Worm (Caenorhabditis elegans) whole organism, L3 larva: ENCODE data around the gene flp-9.

Experiments used
- nfya-1 ChIP-seq: sonication (generic microtip); optimal IDR thresholded peaks from 2 replicates; lab custom pipeline; 2017; ENCODE audit warnings: missing genetic modification characterization, mild to moderate bottlenecking, missing compliant biosample characterization, antibody characterized with exemption, moderate library complexity; ENCODE audit not compliant: insufficient read depth
- nhr-76 ChIP-seq: fragments of 150-350 bp; sonication (generic microtip); optimal IDR thresholded peaks from 5 replicates; lab custom pipeline; 2014; ENCODE audit warnings: missing biosample characterization, missing genetic modification characterization

DNA sequence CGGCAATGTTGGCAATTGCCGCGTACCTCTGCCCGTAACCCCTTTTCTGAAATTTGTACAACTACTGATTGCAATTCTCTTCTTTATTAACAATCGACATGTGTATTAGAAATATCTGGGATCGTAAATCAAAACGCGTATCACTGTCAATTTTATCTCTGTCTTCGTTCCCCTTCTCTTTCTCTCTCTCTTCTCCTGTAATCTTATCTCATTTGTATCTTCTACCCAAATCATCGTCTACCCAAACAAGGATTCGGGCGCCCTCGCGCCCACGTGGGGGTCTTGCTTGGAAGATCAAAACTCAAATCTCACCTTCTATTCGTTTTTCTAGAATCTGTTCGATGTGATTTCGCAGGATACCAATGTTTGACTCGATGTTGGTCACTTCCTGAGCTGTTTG is 46.4 kb downstream of the flp-9 start, which contains the start of gene C27D8.2:
- TF ChIP-seq nfya-1 (no peak), nhr-76 (tag; lab: Kevin White, UChicago) (no peak)
